Fruit fly (Drosophila melanogaster): ENCODE data around the gene CG31957.

DNA sequence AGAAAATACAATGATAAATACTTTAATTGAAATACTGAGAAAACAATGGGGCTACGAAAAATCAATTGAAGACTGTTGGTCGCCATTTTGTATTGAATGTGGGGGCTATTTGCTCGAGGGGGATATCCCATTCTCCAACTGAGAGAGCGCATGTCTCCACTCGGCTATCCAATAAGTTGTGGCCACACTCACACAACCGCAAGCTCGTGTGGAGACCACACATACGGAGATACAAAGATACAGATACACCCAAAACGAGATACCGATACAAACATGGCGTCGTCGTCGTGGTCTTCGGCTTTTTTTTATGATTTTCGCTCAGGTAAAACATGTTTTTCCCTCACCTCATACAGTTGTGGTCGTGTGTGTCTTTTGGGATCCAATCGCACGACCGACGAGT, 37.0 kb downstream of the CG31957 start:
- no peak for TF ChIP-seq OdsH (GFP tag; optimal IDR thresholded peaks at IDR 0.05)
- no peak for TF ChIP-seq GATAd (GFP tag; optimal IDR thresholded peaks at IDR 0.05)
- TF ChIP-seq Myc (optimal IDR thresholded peaks at IDR 0.05): no peak
- no peak for TF ChIP-seq CrebA (GFP tag; optimal IDR thresholded peaks at IDR 0.05; ENCODE audit: borderline replicate concordance)
- TF ChIP-seq brk (GFP tag; optimal IDR thresholded peaks at IDR 0.05): no peak
- no peak for TF ChIP-seq lola (GFP tag; optimal IDR thresholded peaks at IDR 0.05)
- no peak for TF ChIP-seq h (GFP tag; optimal IDR thresholded peaks at IDR 0.05)
- no peak for TF ChIP-seq br (GFP tag; optimal IDR thresholded peaks at IDR 0.05)
- peak; percentile 24 for TF ChIP-seq Dif (GFP tag; optimal IDR thresholded peaks at IDR 0.05; ENCODE audit: partially characterized antibody)
- no peak for TF ChIP-seq HLH106 (tag; optimal IDR thresholded peaks at IDR 0.05)
- TF ChIP-seq Hnf4 (GFP tag; optimal IDR thresholded peaks at IDR 0.05): no peak
